Worm (Caenorhabditis elegans) whole organism, L4 larva: ENCODE data around the gene taf-7.2.

Source experiments
- T26A8.4 ChIP-seq: fragments of 200-800 bp; sonication (Bioruptor generic); IDR thresholded peaks from 2 replicates; pipeline ENCODE4 v1.3.6; 2022; ENCODE audit warnings: missing genetic modification characterization, missing compliant biosample characterization
- dpl-1 ChIP-seq: fragments of 150-350 bp; optimal IDR thresholded peaks from 2 replicates; lab custom pipeline; 2014; ENCODE audit warnings: missing biosample characterization, missing genetic modification reagents, missing genetic modification characterization
- madf-9 ChIP-seq: fragments of 200-800 bp; sonication (Bioruptor generic); conservative IDR thresholded peaks from 2 replicates; pipeline ENCODE4 v1.3.6; 2022; ENCODE audit warnings: missing genetic modification reagents, missing genetic modification characterization, missing compliant biosample characterization

ce11 chrIII:12697591-12697990 is 24.4 kb upstream of the taf-7.2 start:
- TF ChIP-seq T26A8.4 (no peak), dpl-1 (GFP tag; lab: Kevin White, UChicago) (no peak), madf-9 (GFP tag; lab: Robert Waterston, UW) (no peak)
